Fruit fly (Drosophila melanogaster) Kc167 (cell line): ENCODE data around the gene Rcd4.

Experiments
- Myc ChIP-seq: fragments of >200 bp; optimal IDR thresholded peaks from 2 replicates; lab custom pipeline; 2017; ENCODE audit warnings: missing external identifiers
- Sin3A ChIP-seq: fragments of >200 bp; optimal IDR thresholded peaks from 2 replicates; lab custom pipeline; 2018; ENCODE audit warnings: missing external identifiers
- h ChIP-seq: fragments of >200 bp; optimal IDR thresholded peaks from 3 replicates; lab custom pipeline; 2018; ENCODE audit warnings: missing external identifiers
- insv ChIP-seq: fragments of >200 bp; optimal IDR thresholded peaks from 3 replicates; lab custom pipeline; 2018; ENCODE audit warnings: missing external identifiers
- psq ChIP-seq: fragments of >200 bp; optimal IDR thresholded peaks from 2 replicates; lab custom pipeline; 2017; ENCODE audit warnings: missing external identifiers
- ttk ChIP-seq: sonication (Bioruptor generic); optimal IDR thresholded peaks from 2 replicates; lab custom pipeline; 2017; ENCODE audit warnings: missing external identifiers

Rcd4 gene

dm6 chr2L:8419382-8419940 is 36.8 kb downstream of the Rcd4 start:
- TF ChIP-seq h (no peak), Myc (lab: Kevin White, UChicago) (no peak), ttk (lab: Kevin White, UChicago) (no peak), insv (lab: Kevin White, UChicago) (no peak)

- no peak for TF ChIP-seq Sin3A (lab: Kevin White, UChicago)
- TF ChIP-seq ttk (lab: Kevin White, UChicago) = no peak
- no peak for TF ChIP-seq Myc (lab: Kevin White, UChicago)
- no peak for TF ChIP-seq h
- no peak for TF ChIP-seq insv (lab: Kevin White, UChicago)
- no peak for TF ChIP-seq psq (lab: Kevin White, UChicago)
These were observed 37.7 kb downstream of the Rcd4 start for dm6 chr2L:8420259-8420930.

dm6 chr2L:8421717-8422116 is 39.1 kb downstream of the Rcd4 start:
- no peak for TF ChIP-seq Myc (lab: Kevin White, UChicago)
- no peak for TF ChIP-seq Sin3A (lab: Kevin White, UChicago)
- no peak for TF ChIP-seq h
- TF ChIP-seq insv (lab: Kevin White, UChicago) = no peak
- no peak for TF ChIP-seq psq (lab: Kevin White, UChicago)

- no peak for TF ChIP-seq Sin3A (lab: Kevin White, UChicago)
- no peak for TF ChIP-seq h
- TF ChIP-seq ttk (lab: Kevin White, UChicago) = no peak
- TF ChIP-seq psq (lab: Kevin White, UChicago) = no peak
- TF ChIP-seq insv (lab: Kevin White, UChicago) = no peak
- TF ChIP-seq Myc (lab: Kevin White, UChicago) = no peak
These were observed 40.4 kb downstream of the Rcd4 start for dm6 chr2L:8423047-8423446.

dm6 chr2L:8423460-8424089 is 40.9 kb downstream of the Rcd4 start:
- TF ChIP-seq insv (lab: Kevin White, UChicago) (no peak), ttk (lab: Kevin White, UChicago) (no peak), psq (lab: Kevin White, UChicago) (no peak), Sin3A (lab: Kevin White, UChicago) (no peak), h (no peak), Myc (lab: Kevin White, UChicago) (no peak)

dm6 chr2L:8424090-8424470 is 41.4 kb downstream of the Rcd4 start:
- TF ChIP-seq Myc (lab: Kevin White, UChicago) (no peak), h (no peak), ttk (lab: Kevin White, UChicago) (no peak), insv (lab: Kevin White, UChicago) (no peak), psq (lab: Kevin White, UChicago) (no peak), Sin3A (lab: Kevin White, UChicago) (no peak)

dm6 chr2L:8424662-8425208 is 42.1 kb downstream of the Rcd4 start:
- TF ChIP-seq h (no peak), insv (lab: Kevin White, UChicago) (no peak), Myc (lab: Kevin White, UChicago) (no peak), psq (lab: Kevin White, UChicago) (no peak), Sin3A (lab: Kevin White, UChicago) (no peak), ttk (lab: Kevin White, UChicago) (no peak)

dm6 chr2L:8425212-8425611 is 42.6 kb downstream of the Rcd4 start:
- TF ChIP-seq Myc (lab: Kevin White, UChicago) = no peak
- no peak for TF ChIP-seq Sin3A (lab: Kevin White, UChicago)
- TF ChIP-seq insv (lab: Kevin White, UChicago) = no peak
- no peak for TF ChIP-seq ttk (lab: Kevin White, UChicago)
- no peak for TF ChIP-seq psq (lab: Kevin White, UChicago)
- no peak for TF ChIP-seq h

dm6 chr2L:8425962-8426759 is 43.5 kb downstream of the Rcd4 start:
- TF ChIP-seq ttk (lab: Kevin White, UChicago) = no peak
- no peak for TF ChIP-seq Sin3A (lab: Kevin White, UChicago)

dm6 chr2L:8426801-8427200 is 44.1 kb downstream of the Rcd4 start:
- TF ChIP-seq psq (lab: Kevin White, UChicago) = no peak
- TF ChIP-seq ttk (lab: Kevin White, UChicago) = no peak
- TF ChIP-seq Myc (lab: Kevin White, UChicago) = no peak
- no peak for TF ChIP-seq insv (lab: Kevin White, UChicago)
- TF ChIP-seq Sin3A (lab: Kevin White, UChicago) = no peak
- TF ChIP-seq h = no peak

dm6 chr2L:8432130-8432529 is 49.5 kb downstream of the Rcd4 start:
- TF ChIP-seq ttk (lab: Kevin White, UChicago) (no peak), h (no peak), Myc (lab: Kevin White, UChicago) (no peak), psq (lab: Kevin White, UChicago) (no peak), insv (lab: Kevin White, UChicago) (no peak), Sin3A (lab: Kevin White, UChicago) (no peak)
